Worm (Caenorhabditis elegans) whole organism, L1 larva: ENCODE results near the gene ptr-6.

Source experiments
- nhr-11 ChIP-seq: fragments of 150-350 bp; optimal IDR thresholded peaks from 2 replicates; lab custom pipeline; 2014; ENCODE audit warnings: missing biosample characterization, missing genetic modification characterization
- nhr-90 ChIP-seq: sonication (generic microtip); optimal IDR thresholded peaks from 2 replicates; lab custom pipeline; 2016; ENCODE audit warnings: mild to moderate bottlenecking, missing genetic modification characterization, missing compliant biosample characterization; ENCODE audit not compliant: poor library complexity

- TF ChIP-seq nhr-90 (tag; lab: Kevin White, UChicago) (no peak), nhr-11 (tag; lab: Kevin White, UChicago) (no peak)
These were observed 34.5 kb upstream of the ptr-6 start for ce11 chrII:5281137-5281536.
